Fruit fly (Drosophila melanogaster) whole organism, prepupa: Measurements from ENCODE around the gene Pif2.

ENCODE experiments used
- CG3032 ChIP-seq: fragments of 200-800 bp; optimal IDR thresholded peaks from 2 replicates; lab custom pipeline; 2019; ENCODE audit warnings: missing biosample characterization, mild to moderate bottlenecking, missing genetic modification characterization, moderate library complexity
- CG34406 ChIP-seq: fragments of 200-800 bp; sonication (Bioruptor generic); optimal IDR thresholded peaks from 3 replicates; lab custom pipeline; 2016; ENCODE audit warnings: missing biosample characterization, missing genetic modification characterization
- CG6276 ChIP-seq: fragments of 200-800 bp; sonication (Bioruptor generic); optimal IDR thresholded peaks from 2 replicates; lab custom pipeline; 2017; ENCODE audit warnings: missing biosample characterization, mild to moderate bottlenecking, missing genetic modification characterization
- CG6808 ChIP-seq: fragments of 200-800 bp; sonication (Bioruptor generic); optimal IDR thresholded peaks from 3 replicates; lab custom pipeline; 2017; ENCODE audit warnings: missing biosample characterization, missing genetic modification characterization, mild to moderate bottlenecking, moderate library complexity, missing genetic modification reagents
- CG6854 ChIP-seq: fragments of 200-800 bp; sonication (Bioruptor generic); optimal IDR thresholded peaks from 2 replicates; lab custom pipeline; 2017; ENCODE audit warnings: missing biosample characterization, mild to moderate bottlenecking, missing genetic modification characterization
- CG8119 ChIP-seq: fragments of 200-800 bp; sonication (Bioruptor generic); IDR thresholded peaks from 3 replicates; pipeline ENCODE4 v1.3.6; 2022; ENCODE audit warnings: missing biosample characterization, missing genetic modification characterization
- CG8632 ChIP-seq: fragments of 200-800 bp; sonication (Bioruptor generic); optimal IDR thresholded peaks from 3 replicates; lab custom pipeline; 2016; ENCODE audit warnings: missing biosample characterization, missing genetic modification characterization
- Ets21C ChIP-seq: fragments of 200-800 bp; sonication (Bioruptor generic); optimal IDR thresholded peaks from 3 replicates; lab custom pipeline; 2016; ENCODE audit warnings: missing biosample characterization, missing genetic modification characterization
- Hr38 ChIP-seq: sonication (Bioruptor generic); optimal IDR thresholded peaks from 2 replicates; lab custom pipeline; 2016; ENCODE audit warnings: missing biosample characterization, missing genetic modification characterization
- dac ChIP-seq: fragments of 200-800 bp; sonication (Bioruptor generic); optimal IDR thresholded peaks from 2 replicates; lab custom pipeline; 2017; ENCODE audit warnings: missing biosample characterization, mild to moderate bottlenecking, missing genetic modification characterization
- ss ChIP-seq, 2 experiments: fragments of 200-800 bp; sonication (Bioruptor generic); optimal IDR thresholded peaks; 2 replicates in 1 of 2; 3 replicates in 1 of 2; lab custom pipeline; 2017 to 2018; ENCODE audit warnings: mild to moderate bottlenecking in 2 of 2, missing biosample characterization in 2 of 2, missing genetic modification characterization in 2 of 2, moderate library complexity in 1 of 2
- svp ChIP-seq: fragments of 200-800 bp; sonication (Bioruptor generic); peaks from one replicate; lab custom pipeline; 2016; ENCODE audit warnings: missing biosample characterization, missing genetic modification characterization

DNA sequence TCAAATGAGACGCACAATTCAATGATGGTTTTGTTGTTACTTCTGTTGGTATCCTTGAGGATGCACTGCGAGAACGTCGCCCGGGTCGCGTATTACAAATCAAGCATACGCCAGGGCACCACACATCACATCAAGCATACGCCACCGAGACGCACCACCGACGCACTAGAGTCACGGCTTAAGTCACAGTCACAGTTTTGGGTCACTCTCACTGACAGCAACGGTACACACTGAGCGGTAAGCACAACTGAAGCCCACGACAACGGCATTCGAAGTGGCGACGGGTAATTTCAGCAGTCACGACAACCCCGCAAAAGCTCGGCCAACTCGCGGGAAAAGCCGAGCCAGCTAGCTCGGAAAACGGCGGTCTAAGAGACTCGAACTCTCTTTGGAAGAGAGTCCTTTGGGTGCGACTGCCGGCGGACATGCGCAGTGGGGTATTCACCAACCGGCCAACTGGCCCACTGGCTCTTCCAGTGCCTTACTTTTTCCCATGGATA is 44.3 kb downstream of the Pif2 start, which contains the start of gene dpr11:
- TF ChIP-seq CG8119 (no peak), dac (no peak), CG34406 (GFP tag; lab: Kevin White, UChicago) (no peak), Ets21C (no peak), Hr38 (GFP tag; lab: Kevin White, UChicago) (no peak), ss (GFP tag; optimal IDR thresholded peaks at IDR 0.05; lab: Kevin White, UChicago) (no peak), CG6276 (GFP tag; lab: Kevin White, UChicago) (no peak), CG6854 (GFP tag; lab: Kevin White, UChicago) (no peak), CG3032 (no peak), CG8632 (GFP tag; lab: Kevin White, UChicago) (no peak), CG6808 (GFP tag; lab: Kevin White, UChicago) (no peak), svp (no peak)
